Worm (Caenorhabditis elegans) whole organism, late embryonic: ENCODE data around the gene F53G2.3.

Source experiments
- K02D7.2 ChIP-seq: sonication (generic microtip); optimal IDR thresholded peaks from 2 replicates; lab custom pipeline; 2017; ENCODE audit warnings: mild to moderate bottlenecking, missing genetic modification characterization, missing compliant biosample characterization
- K09A11.1 ChIP-seq: sonication (generic microtip); optimal IDR thresholded peaks from 2 replicates; lab custom pipeline; 2017; ENCODE audit warnings: antibody characterized with exemption, mild to moderate bottlenecking, missing genetic modification characterization, missing compliant biosample characterization; ENCODE audit not compliant: insufficient read depth
- ceh-14 ChIP-seq: sonication (generic microtip); optimal IDR thresholded peaks from 2 replicates; lab custom pipeline; 2016; ENCODE audit warnings: missing genotype, missing genetic modification characterization, missing compliant biosample characterization
- ceh-18 ChIP-seq: sonication (generic microtip); optimal IDR thresholded peaks from 2 replicates; lab custom pipeline; 2016; ENCODE audit warnings: missing genetic modification characterization, missing compliant biosample characterization
- ceh-22 ChIP-seq: sonication (generic microtip); optimal IDR thresholded peaks from 2 replicates; lab custom pipeline; 2017; ENCODE audit warnings: missing biosample characterization, missing genetic modification characterization
- ceh-31 ChIP-seq: sonication (generic microtip); optimal IDR thresholded peaks from 2 replicates; lab custom pipeline; 2016; ENCODE audit warnings: missing genetic modification characterization, missing compliant biosample characterization
- ceh-45 ChIP-seq: fragments of 200-800 bp; sonication (Bioruptor generic); IDR thresholded peaks from 2 replicates; pipeline ENCODE4 v1.3.6; 2022; ENCODE audit warnings: missing genetic modification reagents, missing genetic modification characterization, missing compliant biosample characterization
- ceh-48 ChIP-seq: sonication (generic microtip); optimal IDR thresholded peaks from 2 replicates; lab custom pipeline; 2016; ENCODE audit warnings: missing genetic modification characterization, inconsistent platforms, missing compliant biosample characterization
- ceh-6 ChIP-seq: fragments of 200-800 bp; sonication (Bioruptor generic); optimal IDR thresholded peaks from 2 replicates; lab custom pipeline; 2018; ENCODE audit warnings: mild to moderate bottlenecking, missing genetic modification characterization, missing compliant biosample characterization
- che-1 ChIP-seq: sonication (generic microtip); optimal IDR thresholded peaks from 2 replicates; lab custom pipeline; 2016; ENCODE audit warnings: mild to moderate bottlenecking, missing genetic modification characterization, missing compliant biosample characterization
- elt-2 ChIP-seq: sonication (generic microtip); optimal IDR thresholded peaks from 2 replicates; lab custom pipeline; 2016; ENCODE audit warnings: missing genetic modification reagents, missing genetic modification characterization, missing compliant biosample characterization
- ets-4 ChIP-seq: sonication (generic microtip); optimal IDR thresholded peaks from 2 replicates; lab custom pipeline; 2016; ENCODE audit warnings: missing genetic modification characterization, missing compliant biosample characterization
- fax-1 ChIP-seq: sonication (generic microtip); optimal IDR thresholded peaks from 2 replicates; lab custom pipeline; 2016; ENCODE audit warnings: missing genotype, missing genetic modification characterization, missing compliant biosample characterization
- hlh-15 ChIP-seq: sonication (generic microtip); optimal IDR thresholded peaks from 2 replicates; lab custom pipeline; 2016; ENCODE audit warnings: missing genetic modification characterization, missing compliant biosample characterization
- hlh-6 ChIP-seq: sonication (generic microtip); optimal IDR thresholded peaks from 2 replicates; lab custom pipeline; 2016; ENCODE audit warnings: missing genotype, missing genetic modification characterization, missing compliant biosample characterization
- lim-6 ChIP-seq: sonication (generic microtip); optimal IDR thresholded peaks from 2 replicates; lab custom pipeline; 2016; ENCODE audit warnings: missing genetic modification characterization, missing compliant biosample characterization
- mec-3 ChIP-seq: sonication (generic microtip); optimal IDR thresholded peaks from 2 replicates; lab custom pipeline; 2016; ENCODE audit warnings: borderline replicate concordance, missing genetic modification characterization, missing compliant biosample characterization
- nfya-1 ChIP-seq: sonication (generic microtip); optimal IDR thresholded peaks from 2 replicates; lab custom pipeline; 2017; ENCODE audit warnings: missing genetic modification characterization, mild to moderate bottlenecking, missing compliant biosample characterization, antibody characterized with exemption, moderate library complexity
- nhr-11 ChIP-seq: fragments of 150-350 bp; optimal IDR thresholded peaks from 2 replicates; lab custom pipeline; 2014; ENCODE audit warnings: missing biosample characterization, missing genetic modification characterization
- nhr-232 ChIP-seq: sonication (generic microtip); optimal IDR thresholded peaks from 2 replicates; lab custom pipeline; 2016; ENCODE audit warnings: missing genetic modification characterization, missing compliant biosample characterization
- npax-4 ChIP-seq: sonication (generic microtip); optimal IDR thresholded peaks from 2 replicates; lab custom pipeline; 2016; ENCODE audit warnings: missing genetic modification characterization, missing compliant biosample characterization
- pag-3 ChIP-seq: sonication (generic microtip); optimal IDR thresholded peaks from 2 replicates; lab custom pipeline; 2016; ENCODE audit warnings: missing compliant biosample characterization, missing genetic modification characterization, borderline replicate concordance
- pat-9 ChIP-seq: fragments of 200-800 bp; sonication (Bioruptor generic); optimal IDR thresholded peaks from 2 replicates; lab custom pipeline; 2018; ENCODE audit warnings: mild to moderate bottlenecking, missing genetic modification characterization, moderate library complexity, missing compliant biosample characterization
- pax-1 ChIP-seq: fragments of 150-350 bp; optimal IDR thresholded peaks from 2 replicates; lab custom pipeline; 2014; ENCODE audit warnings: missing biosample characterization, missing genetic modification characterization
- pha-4 ChIP-seq: fragments of 150-350 bp; optimal IDR thresholded peaks from 2 replicates; lab custom pipeline; 2018; ENCODE audit warnings: missing biosample characterization, missing genetic modification reagents, missing genetic modification characterization
- pqm-1 ChIP-seq: sonication (generic microtip); optimal IDR thresholded peaks from 2 replicates; lab custom pipeline; 2016; ENCODE audit warnings: missing genetic modification characterization, missing compliant biosample characterization
- pros-1 ChIP-seq: fragments of 150-350 bp; optimal IDR thresholded peaks from 2 replicates; lab custom pipeline; 2014; ENCODE audit warnings: missing biosample characterization, missing genetic modification reagents, missing genetic modification characterization
- rnt-1 ChIP-seq: sonication (generic microtip); optimal IDR thresholded peaks from 2 replicates; lab custom pipeline; 2016; ENCODE audit warnings: missing genetic modification characterization, missing compliant biosample characterization
- sox-2 ChIP-seq: fragments of 200-800 bp; sonication (Bioruptor generic); IDR thresholded peaks from 2 replicates; pipeline ENCODE4 v1.3.6; 2022; ENCODE audit warnings: missing genetic modification reagents, missing genetic modification characterization, missing compliant biosample characterization
- sox-4 ChIP-seq: sonication (generic microtip); optimal IDR thresholded peaks from 2 replicates; lab custom pipeline; 2017; ENCODE audit warnings: mild to moderate bottlenecking, missing genetic modification characterization, inconsistent platforms, missing compliant biosample characterization
- unc-42 ChIP-seq: sonication (generic microtip); optimal IDR thresholded peaks from 2 replicates; lab custom pipeline; 2016; ENCODE audit warnings: missing genotype, missing genetic modification characterization, missing compliant biosample characterization
- ztf-16 ChIP-seq: sonication (generic microtip); optimal IDR thresholded peaks from 2 replicates; lab custom pipeline; 2017; ENCODE audit warnings: missing genetic modification characterization, missing compliant biosample characterization

The F53G2.3 gene

DNA sequence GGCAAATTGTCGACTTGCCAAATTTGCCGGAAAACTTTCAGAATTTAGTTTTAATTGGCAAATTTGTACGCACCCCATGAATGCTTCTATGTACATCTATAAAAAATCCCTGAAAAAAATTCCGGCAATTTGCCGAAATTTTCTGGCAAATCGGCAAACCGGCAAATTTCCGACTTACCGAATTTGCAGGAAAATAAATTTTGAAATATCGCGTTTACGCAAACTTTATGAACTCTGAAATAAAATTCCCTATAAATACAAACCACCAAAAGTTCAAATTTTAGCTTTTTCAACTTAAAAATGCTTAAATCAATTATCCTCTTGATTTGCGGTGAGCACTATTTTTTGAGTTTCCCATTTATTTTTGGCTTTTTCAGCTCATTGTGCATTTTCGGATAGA lies at the start of gene F53G2.3:
Gene F53G2.3, plus strand, starts transcription at position 301 of the 400 bp plus-strand sequence.
- TF ChIP-seq ceh-14 (no peak), mec-3 (tag; lab: Kevin White, UChicago) (no peak), ceh-18 (tag; lab: Kevin White, UChicago) (no peak), ceh-22 (tag; lab: Kevin White, UChicago) (no peak), nhr-232 (no peak), nhr-11 (tag; lab: Kevin White, UChicago) (no peak), che-1 (tag; lab: Kevin White, UChicago) (no peak), pros-1 (tag; lab: Kevin White, UChicago) (no peak)
- TF ChIP-seq, all 69 proteins: peak for 0

- TF ChIP-seq nhr-11 (tag; lab: Kevin White, UChicago) (no peak), ceh-48 (peak; percentile 55)
These were observed 48.2 kb upstream of the F53G2.3 start, which contains the start of gene ceh-86 for ce11 chrII:2431972-2432371. TSS of gene ceh-86 (minus strand) at chrII:2432072.

- TF ChIP-seq pag-3 (tag; lab: Kevin White, UChicago) (no peak), ceh-48 (no peak), ztf-16 (tag; lab: Kevin White, UChicago) (no peak), pat-9 (tag; lab: Kevin White, UChicago) (no peak), pha-4 (tag; lab: Kevin White, UChicago) (no peak), K02D7.2 (tag; lab: Kevin White, UChicago) (no peak), pax-1 (tag; lab: Kevin White, UChicago) (no peak), nfya-1 (tag; lab: Kevin White, UChicago) (no peak), pqm-1 (tag; lab: Kevin White, UChicago) (no peak), fax-1 (no peak), nhr-232 (no peak), pros-1 (tag; lab: Kevin White, UChicago) (no peak), unc-42 (tag; lab: Kevin White, UChicago) (no peak), ets-4 (tag; lab: Kevin White, UChicago) (no peak), hlh-15 (tag; lab: Kevin White, UChicago) (no peak), ceh-45 (GFP tag; lab: Robert Waterston, UW) (no peak), npax-4 (tag; lab: Kevin White, UChicago) (no peak), lim-6 (tag; lab: Kevin White, UChicago) (no peak), sox-2 (no peak), K09A11.1 (tag; lab: Kevin White, UChicago) (no peak)
These were observed 44.6 kb upstream of the F53G2.3 start for ce11 chrII:2435566-2435965.

DNA sequence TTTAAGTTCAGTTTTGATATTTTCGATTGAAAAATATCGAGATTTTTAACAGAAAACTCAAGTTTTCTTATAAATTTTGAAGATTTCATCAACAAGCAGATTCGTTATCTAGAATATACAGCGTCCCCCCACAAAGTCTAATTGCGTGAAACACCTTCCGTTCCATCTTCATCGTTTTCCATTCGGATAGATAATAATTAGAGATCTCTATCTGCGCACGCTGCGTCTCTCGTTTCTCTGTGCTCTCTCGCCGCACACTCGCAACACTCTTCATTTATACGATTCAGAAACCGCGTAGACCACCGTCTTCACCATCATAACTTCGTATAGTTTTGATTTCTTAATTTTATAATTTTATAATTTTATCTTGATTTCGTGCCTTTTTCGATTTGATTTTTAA lies 43.4 kb upstream of the F53G2.3 start:
- TF ChIP-seq hlh-6 (tag; lab: Kevin White, UChicago) (no peak), pros-1 (tag; lab: Kevin White, UChicago) (no peak), rnt-1 (peak; percentile 95)

DNA sequence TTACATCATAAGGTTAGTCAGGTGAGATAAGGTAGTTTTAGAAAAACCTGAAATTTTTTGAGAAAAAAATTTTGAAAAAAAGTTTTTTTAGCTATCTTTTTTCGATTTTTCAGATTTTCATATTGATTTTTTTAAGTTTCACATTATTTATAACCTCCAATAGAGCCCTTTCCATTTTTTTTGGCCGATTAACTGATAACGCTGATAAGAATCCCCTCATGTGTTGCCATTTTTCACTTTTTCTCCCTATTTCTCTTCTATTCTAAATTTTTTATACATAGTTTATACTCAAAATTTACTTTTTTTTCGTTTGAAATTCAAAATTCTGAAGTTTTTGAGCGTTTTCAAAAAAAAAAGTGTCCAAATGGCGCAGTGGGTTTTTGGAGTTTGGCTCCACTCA lies 42.0 kb upstream of the F53G2.3 start:
- TF ChIP-seq pax-1 (tag; lab: Kevin White, UChicago) (no peak), elt-2 (peak; percentile 11), che-1 (tag; lab: Kevin White, UChicago) (no peak)
- TF ChIP-seq, all 69 proteins: peak for 1

DNA sequence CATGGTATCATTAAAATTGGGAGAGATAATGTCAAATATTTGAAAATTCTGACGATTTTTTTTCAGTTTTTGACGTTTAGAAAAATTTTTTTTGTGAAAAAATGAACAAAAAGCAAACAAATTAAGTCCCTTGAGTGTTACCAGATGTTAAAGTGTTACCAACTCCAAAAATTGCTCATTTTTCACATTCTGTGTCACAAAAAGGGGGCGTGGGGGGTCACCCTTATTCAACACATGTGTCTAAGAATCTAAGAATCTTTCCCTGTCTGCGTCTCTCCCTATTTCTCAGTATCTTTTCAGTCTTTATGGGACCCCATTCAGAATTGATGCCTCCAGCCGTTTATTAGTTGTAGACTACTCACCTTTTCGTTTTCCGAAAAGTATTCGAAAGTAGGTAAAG lies 41.3 kb upstream of the F53G2.3 start:
- TF ChIP-seq ceh-31 (tag; lab: Kevin White, UChicago) (no peak), sox-4 (tag; lab: Kevin White, UChicago) (no peak), fax-1 (no peak), ceh-6 (GFP tag; lab: Kevin White, UChicago) (no peak), ceh-48 (no peak)
